Worm (Caenorhabditis elegans): ENCODE results near the gene T06D4.1.

DNA sequence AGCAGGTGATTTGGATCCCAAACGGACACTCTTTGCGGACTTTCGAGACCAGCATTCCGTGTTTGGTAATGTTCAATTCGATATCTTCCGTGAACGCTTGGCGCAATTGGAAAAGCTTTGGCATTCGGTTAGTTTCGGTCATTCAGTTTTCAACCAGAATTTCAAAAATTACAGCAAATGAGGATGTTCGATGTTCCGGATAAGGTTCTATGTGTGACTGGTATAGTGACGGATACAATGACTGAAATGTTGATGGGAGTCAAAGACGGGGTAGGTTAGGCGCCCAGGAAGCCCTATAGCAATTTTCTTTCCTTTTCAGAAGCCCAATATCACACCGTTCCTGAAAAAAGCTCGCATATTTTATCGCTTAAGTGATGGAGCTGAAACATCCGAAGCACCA lies 1.5 kb downstream of the T06D4.1 start:
- TF ChIP-seq snpc-4 (GFP tag; optimal IDR thresholded peaks at IDR 0.05), result no peak
- TF ChIP-seq snpc-4 (tag; optimal IDR thresholded peaks at IDR 0.05), result no peak
- TF ChIP-seq lir-1 (GFP tag; conservative IDR thresholded peaks at IDR 0.05), result no peak
- no peak for TF ChIP-seq ztf-26 (tag; optimal IDR thresholded peaks at IDR 0.05)
- no peak for TF ChIP-seq cebp-1 (GFP tag; IDR thresholded peaks at IDR 0.05)
- TF ChIP-seq cebp-1 (tag; optimal IDR thresholded peaks at IDR 0.05), result no peak
- TF ChIP-seq attf-5 (GFP tag; optimal IDR thresholded peaks at IDR 0.05), result no peak
- TF ChIP-seq hmg-1.2 (GFP tag; IDR thresholded peaks at IDR 0.05), result no peak
